Fruit fly (Drosophila melanogaster) whole organism, embryonic: ENCODE data around the gene CG11999.

Experiments used
- ATbp ChIP-seq: fragments of 200-800 bp; sonication (Bioruptor generic); optimal IDR thresholded peaks from 2 replicates; lab custom pipeline; 2017; ENCODE audit warnings: missing biosample characterization, mild to moderate bottlenecking, missing genetic modification characterization, missing genetic modification reagents
- Atf6 ChIP-seq: fragments of 200-800 bp; sonication (Bioruptor generic); IDR thresholded peaks from 2 replicates; pipeline ENCODE4 v1.3.6; 2022; ENCODE audit warnings: missing biosample characterization, missing genetic modification characterization
- CG10267 ChIP-seq: fragments of 200-800 bp; sonication (Bioruptor generic); optimal IDR thresholded peaks from 2 replicates; lab custom pipeline; 2018; ENCODE audit warnings: missing biosample characterization, mild to moderate bottlenecking, missing genetic modification characterization, moderate library complexity
- CG10959 ChIP-seq: fragments of 200-800 bp; sonication (Bioruptor generic); IDR thresholded peaks from 2 replicates; pipeline ENCODE4 v1.3.6; 2022; ENCODE audit warnings: missing biosample characterization, missing genetic modification characterization
- CG12391 ChIP-seq: fragments of 200-800 bp; sonication (Bioruptor generic); optimal IDR thresholded peaks from 3 replicates; lab custom pipeline; 2018; ENCODE audit warnings: missing biosample characterization, mild to moderate bottlenecking, missing genetic modification characterization, moderate library complexity
- CG15073 ChIP-seq: fragments of 200-800 bp; sonication (Bioruptor generic); optimal IDR thresholded peaks from 2 replicates; lab custom pipeline; 2016; ENCODE audit warnings: missing biosample characterization, missing genetic modification characterization
- CG15514 ChIP-seq: fragments of 200-800 bp; sonication (Bioruptor generic); optimal IDR thresholded peaks from 3 replicates; lab custom pipeline; 2017; ENCODE audit warnings: missing biosample characterization, missing genetic modification characterization, mild to moderate bottlenecking, moderate library complexity, missing genetic modification reagents
- CG18262 ChIP-seq: fragments of 200-800 bp; optimal IDR thresholded peaks from 3 replicates; lab custom pipeline; 2019; ENCODE audit warnings: missing biosample characterization, mild to moderate bottlenecking, missing genetic modification characterization, moderate library complexity
- CG1832 ChIP-seq: fragments of 200-800 bp; sonication (Bioruptor generic); optimal IDR thresholded peaks from 2 replicates; lab custom pipeline; 2017; ENCODE audit warnings: missing biosample characterization, mild to moderate bottlenecking, missing genetic modification characterization, inconsistent platforms
- CG18599 ChIP-seq: fragments of 200-800 bp; sonication (Bioruptor generic); optimal IDR thresholded peaks from 3 replicates; lab custom pipeline; 2017; ENCODE audit warnings: missing biosample characterization, missing genetic modification characterization, mild to moderate bottlenecking, moderate library complexity, missing genetic modification reagents
- CG2199 ChIP-seq: fragments of 200-800 bp; sonication (Bioruptor generic); IDR thresholded peaks from 3 replicates; pipeline ENCODE4 v1.3.6; 2022; ENCODE audit warnings: missing biosample characterization, missing genetic modification characterization
- CG3065 ChIP-seq: fragments of 200-800 bp; sonication (Bioruptor generic); optimal IDR thresholded peaks from 2 replicates; lab custom pipeline; 2016; ENCODE audit warnings: missing biosample characterization, missing genetic modification characterization
- CG32767 ChIP-seq: fragments of 200-800 bp; sonication (Bioruptor generic); IDR thresholded peaks from 2 replicates; pipeline ENCODE4 v1.3.6; 2022; ENCODE audit warnings: missing biosample characterization, missing genetic modification characterization
- CG4617 ChIP-seq: fragments of 200-800 bp; sonication (Bioruptor generic); optimal IDR thresholded peaks from 3 replicates; lab custom pipeline; 2016; ENCODE audit warnings: missing biosample characterization, missing genetic modification characterization, borderline replicate concordance
- CG6683 ChIP-seq: fragments of 200-800 bp; sonication (Bioruptor generic); optimal IDR thresholded peaks from 2 replicates; lab custom pipeline; 2017; ENCODE audit warnings: missing biosample characterization, mild to moderate bottlenecking, missing genetic modification characterization, missing genetic modification reagents
- CG7745 ChIP-seq: fragments of 200-800 bp; sonication (Bioruptor generic); optimal IDR thresholded peaks from 2 replicates; lab custom pipeline; 2018; ENCODE audit warnings: missing biosample characterization, mild to moderate bottlenecking, missing genetic modification characterization, moderate library complexity
- CG8281 ChIP-seq: fragments of 200-800 bp; sonication (Bioruptor generic); optimal IDR thresholded peaks from 2 replicates; lab custom pipeline; 2018; ENCODE audit warnings: missing biosample characterization, mild to moderate bottlenecking, missing genetic modification characterization, moderate library complexity
- CG8290 ChIP-seq, 3 experiments: fragments of 200-800 bp; sonication (Bioruptor generic); optimal IDR thresholded peaks; 2 replicates each; lab custom pipeline; 2016 to 2019; ENCODE audit warnings: missing biosample characterization in 3 of 3, missing genetic modification characterization in 3 of 3, mild to moderate bottlenecking in 2 of 3, moderate library complexity in 1 of 3
- CG8359 ChIP-seq: fragments of 200-800 bp; sonication (Bioruptor generic); optimal IDR thresholded peaks from 2 replicates; lab custom pipeline; 2017; ENCODE audit warnings: missing biosample characterization, mild to moderate bottlenecking, missing genetic modification characterization, borderline replicate concordance
- Doc2 ChIP-seq: fragments of 200-800 bp; sonication (Bioruptor generic); IDR thresholded peaks from 2 replicates; pipeline ENCODE4 v1.3.6; 2022; ENCODE audit warnings: missing biosample characterization, missing genetic modification characterization
- Dp ChIP-seq: fragments of 200-800 bp; sonication (Bioruptor generic); optimal IDR thresholded peaks from 2 replicates; lab custom pipeline; 2018; ENCODE audit warnings: missing biosample characterization, mild to moderate bottlenecking, missing genetic modification characterization, moderate library complexity
- Fer3 ChIP-seq: fragments of 200-800 bp; sonication (Bioruptor generic); optimal IDR thresholded peaks from 2 replicates; lab custom pipeline; 2018; ENCODE audit warnings: missing biosample characterization, mild to moderate bottlenecking, missing genetic modification characterization, moderate library complexity
- HLHmδ ChIP-seq: fragments of 200-800 bp; sonication (Bioruptor generic); optimal IDR thresholded peaks from 2 replicates; lab custom pipeline; 2018; ENCODE audit warnings: missing biosample characterization, mild to moderate bottlenecking, missing genetic modification characterization, moderate library complexity
- MBD-R2 ChIP-seq: fragments of 200-800 bp; sonication (Bioruptor generic); IDR thresholded peaks from 2 replicates; pipeline ENCODE4 v1.3.6; 2022; ENCODE audit warnings: missing biosample characterization, missing genetic modification characterization
- MESR4 ChIP-seq: fragments of 200-800 bp; sonication (Bioruptor generic); optimal IDR thresholded peaks from 2 replicates; lab custom pipeline; 2018; ENCODE audit warnings: missing biosample characterization, mild to moderate bottlenecking, missing genetic modification characterization, moderate library complexity
- Med ChIP-seq: fragments of 200-800 bp; sonication (Bioruptor generic); peaks from one replicate; lab custom pipeline; 2016; ENCODE audit warnings: missing biosample characterization, missing genetic modification characterization, mild to moderate bottlenecking, inconsistent platforms, moderate library complexity
- ac ChIP-seq: fragments of 200-800 bp; sonication (Bioruptor generic); optimal IDR thresholded peaks from 3 replicates; lab custom pipeline; 2017; ENCODE audit warnings: missing biosample characterization, mild to moderate bottlenecking, missing genetic modification characterization
- cg ChIP-seq: fragments of 200-800 bp; sonication (Bioruptor generic); optimal IDR thresholded peaks from 3 replicates; lab custom pipeline; 2019; ENCODE audit warnings: missing biosample characterization, mild to moderate bottlenecking, missing genetic modification characterization, moderate library complexity
- chinmo ChIP-seq: fragments of 200-800 bp; sonication (Bioruptor generic); IDR thresholded peaks from 4 replicates; pipeline ENCODE4 v1.3.6; 2022; ENCODE audit warnings: missing biosample characterization, missing genetic modification characterization; ENCODE audit not compliant: partially characterized antibody
- crol ChIP-seq: fragments of 200-800 bp; sonication (Bioruptor generic); IDR thresholded peaks from 2 replicates; pipeline ENCODE4 v1.3.6; 2022; ENCODE audit warnings: missing biosample characterization, missing genetic modification characterization
- dmrt99B ChIP-seq: fragments of 200-800 bp; sonication (Bioruptor generic); optimal IDR thresholded peaks from 2 replicates; lab custom pipeline; 2018; ENCODE audit warnings: missing biosample characterization, mild to moderate bottlenecking, missing genetic modification characterization, moderate library complexity
- ewg ChIP-seq: fragments of 200-800 bp; sonication (Bioruptor generic); optimal IDR thresholded peaks from 3 replicates; lab custom pipeline; 2017; ENCODE audit warnings: mild to moderate bottlenecking, missing biosample characterization, missing genetic modification reagents, missing genetic modification characterization
- ftz-f1 ChIP-seq: fragments of 200-800 bp; sonication (Bioruptor generic); optimal IDR thresholded peaks from 2 replicates; lab custom pipeline; 2016; ENCODE audit warnings: missing biosample characterization, missing genetic modification characterization
- ham ChIP-seq: fragments of 200-800 bp; sonication (Bioruptor generic); IDR thresholded peaks from 2 replicates; pipeline ENCODE4 v1.3.6; 2022; ENCODE audit warnings: missing biosample characterization, missing genetic modification characterization
- hkb ChIP-seq, 2 experiments: fragments of 200-800 bp in 1 of 2; fragments of >200 bp in 1 of 2; sonication (Bioruptor generic) in 1 of 2; IDR thresholded peaks in 1 of 2; optimal IDR thresholded peaks in 1 of 2; 2 replicates each; pipeline versions ENCODE4 v1.3.6 to Lab custom; 2017 to 2022; ENCODE audit warnings: missing biosample characterization in 1 of 2, missing genetic modification characterization in 1 of 2
- jigr1 ChIP-seq: fragments of 200-800 bp; sonication (Bioruptor generic); IDR thresholded peaks from 3 replicates; pipeline ENCODE4 v1.3.6; 2022; ENCODE audit warnings: missing biosample characterization, missing genetic modification characterization
- lbe ChIP-seq: fragments of 200-800 bp; sonication (Bioruptor generic); optimal IDR thresholded peaks from 2 replicates; lab custom pipeline; 2016; ENCODE audit warnings: missing biosample characterization, mild to moderate bottlenecking, missing genetic modification characterization
- onecut ChIP-seq: fragments of 200-800 bp; sonication (Bioruptor generic); IDR thresholded peaks from 2 replicates; pipeline ENCODE4 v1.3.6; 2022; ENCODE audit warnings: missing biosample characterization, missing genetic modification characterization
- pzg ChIP-seq: fragments of 200-800 bp; sonication (Bioruptor generic); optimal IDR thresholded peaks from 3 replicates; lab custom pipeline; 2018; ENCODE audit warnings: missing biosample characterization, mild to moderate bottlenecking, missing genetic modification characterization, moderate library complexity
- salm ChIP-seq: fragments of 200-800 bp; sonication (Bioruptor generic); optimal IDR thresholded peaks from 2 replicates; lab custom pipeline; 2018; ENCODE audit warnings: missing biosample characterization, mild to moderate bottlenecking, missing genetic modification characterization
- scrt ChIP-seq: fragments of 200-800 bp; sonication (Bioruptor generic); optimal IDR thresholded peaks from 2 replicates; lab custom pipeline; 2018; ENCODE audit warnings: missing biosample characterization, mild to moderate bottlenecking, missing genetic modification characterization, moderate library complexity
- sna ChIP-seq: fragments of 200-800 bp; sonication (Bioruptor generic); IDR thresholded peaks from 2 replicates; pipeline ENCODE4 v1.3.6; 2022; ENCODE audit warnings: missing biosample characterization, missing genetic modification characterization; ENCODE audit not compliant: partially characterized antibody
- yki ChIP-seq: fragments of >200 bp; optimal IDR thresholded peaks from 3 replicates; lab custom pipeline; 2018
- z ChIP-seq: fragments of 200-800 bp; sonication (Bioruptor generic); IDR thresholded peaks from 3 replicates; pipeline ENCODE4 v1.3.6; 2022; ENCODE audit warnings: missing biosample characterization, missing genetic modification characterization
- zen2 ChIP-seq: fragments of 200-800 bp; sonication (Bioruptor generic); IDR thresholded peaks from 3 replicates; pipeline ENCODE4 v1.3.6; 2022; ENCODE audit warnings: missing biosample characterization, missing genetic modification characterization; ENCODE audit not compliant: partially characterized antibody

The CG11999 gene

dm6 chr3R:5385761-5386160 is 31.2 kb upstream of the CG11999 start (continued):
- TF ChIP-seq ac (GFP tag; lab: Kevin White, UChicago) (no peak), ftz-f1 (GFP tag; lab: Kevin White, UChicago) (no peak), crol (GFP tag; lab: Robert Waterston, UW) (no peak), Atf6 (GFP tag; lab: Robert Waterston, UW) (no peak)

dm6 chr3R:5376612-5377011 is 22.1 kb upstream of the CG11999 start, which contains the start of gene 7B2:
Gene 7B2 (plus strand): TSS chr3R:5376780.
- TF ChIP-seq CG15514 (GFP tag; lab: Kevin White, UChicago) = peak; percentile 8
- no peak for TF ChIP-seq hkb (optimal IDR thresholded peaks at IDR 0.05; lab: Kevin White, UChicago)
- no peak for TF ChIP-seq hkb (GFP tag; IDR thresholded peaks at IDR 0.05; lab: Robert Waterston, UW)
- peak; percentile 17 for TF ChIP-seq pzg (GFP tag; lab: Kevin White, UChicago)
- TF ChIP-seq Med (GFP tag; lab: Kevin White, UChicago) = peak; percentile 23
- no peak for TF ChIP-seq CG1832
- TF ChIP-seq MESR4 (GFP tag; lab: Kevin White, UChicago) = peak; percentile 16
- TF ChIP-seq scrt (GFP tag; lab: Kevin White, UChicago) = peak; percentile 98
- peak; percentile 2 for TF ChIP-seq Dp (GFP tag; lab: Kevin White, UChicago)
- TF ChIP-seq z (GFP tag; lab: Robert Waterston, UW) = no peak
- peak; percentile 16; the same call in 1 of the 2 replicates for TF ChIP-seq CG32767 (GFP tag; lab: Robert Waterston, UW)
- peak; percentile 13; the same call in 1 of the 2 replicates for TF ChIP-seq MBD-R2 (GFP tag; lab: Robert Waterston, UW)
- no peak for TF ChIP-seq CG3065 (GFP tag; lab: Kevin White, UChicago)
- TF ChIP-seq ewg (GFP tag; lab: Kevin White, UChicago) = peak; percentile 89
- TF ChIP-seq onecut (GFP tag; lab: Robert Waterston, UW) = peak; percentile 97

DNA sequence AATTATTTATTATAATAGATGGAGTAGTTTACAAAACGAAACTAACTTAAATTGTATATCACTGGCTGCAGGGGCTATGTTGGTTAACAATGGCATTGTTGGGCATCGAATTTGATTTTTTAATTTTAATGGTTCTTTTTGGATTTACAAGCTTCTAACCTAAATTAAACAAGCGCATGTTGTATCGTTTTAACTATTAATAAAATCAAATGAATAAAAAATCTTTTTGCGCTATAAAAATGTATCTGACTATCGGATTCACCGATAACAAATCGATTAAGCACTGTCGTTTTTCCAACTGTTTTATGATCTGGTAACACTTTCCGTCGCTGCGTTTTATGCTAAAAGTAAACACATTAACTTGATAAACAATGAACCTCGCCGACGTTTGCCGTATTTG is 20.2 kb upstream of the CG11999 start, which contains the start of the genes hd and CG14667:
Gene hd (minus strand): TSS at position 243 of the 400 bp plus-strand sequence.
Gene CG14667 (plus strand): TSS at position 303 of the 400 bp plus-strand sequence.
- TF ChIP-seq CG8281 (tag; lab: Kevin White, UChicago) = no peak
- no peak for TF ChIP-seq CG18599 (GFP tag; lab: Kevin White, UChicago)
- TF ChIP-seq Dp (GFP tag; lab: Kevin White, UChicago) = peak; percentile 67
- no peak for TF ChIP-seq CG10959 (GFP tag; lab: Robert Waterston, UW)
- TF ChIP-seq ac (GFP tag; lab: Kevin White, UChicago) = no peak
- TF ChIP-seq zen2 (GFP tag; lab: Robert Waterston, UW) = peak; percentile 17; the same call in 1 of the 3 replicates
- TF ChIP-seq CG4617 = peak; percentile 13
- no peak for TF ChIP-seq salm (tag; lab: Kevin White, UChicago)
- TF ChIP-seq CG10267 (tag; lab: Kevin White, UChicago) = peak; percentile 41
- no peak for TF ChIP-seq CG8359 (GFP tag; lab: Kevin White, UChicago)
- TF ChIP-seq sna (GFP tag; lab: Robert Waterston, UW) = peak; percentile 66; the same call in 1 of the 2 replicates
- no peak for TF ChIP-seq HLHmδ (GFP tag; lab: Kevin White, UChicago)
- TF ChIP-seq CG7745 (tag; lab: Kevin White, UChicago) = no peak
- TF ChIP-seq ATbp (GFP tag; lab: Kevin White, UChicago) = no peak
- 0 out of 4 replicates have a peak, but pooled peaks have one; percentile 45 for TF ChIP-seq chinmo (GFP tag; lab: Robert Waterston, UW)
- TF ChIP-seq lbe (GFP tag; lab: Kevin White, UChicago) = no peak
- no peak for TF ChIP-seq yki (lab: Kevin White, UChicago)
- no peak for TF ChIP-seq CG2199 (GFP tag; lab: Robert Waterston, UW)
- TF ChIP-seq cg = no peak
- TF ChIP-seq CG12391 (tag; lab: Kevin White, UChicago) = peak; percentile 32
- TF ChIP-seq jigr1 (GFP tag; lab: Robert Waterston, UW) = no peak
- no peak for TF ChIP-seq CG15073
- no peak for TF ChIP-seq CG8290 (GFP tag; optimal IDR thresholded peaks at IDR 0.05; lab: Kevin White, UChicago)
- no peak for TF ChIP-seq CG8290 (tag; optimal IDR thresholded peaks at IDR 0.05; lab: Kevin White, UChicago)
- no peak for TF ChIP-seq dmrt99B (tag; lab: Kevin White, UChicago)
- no peak for TF ChIP-seq Doc2 (GFP tag; lab: Robert Waterston, UW)
- TF ChIP-seq CG6683 = no peak
- no peak for TF ChIP-seq Fer3 (tag; lab: Kevin White, UChicago)
- TF ChIP-seq ham (GFP tag; lab: Robert Waterston, UW) = no peak
- no peak for TF ChIP-seq CG18262 (tag; lab: Kevin White, UChicago)
